Worm (Caenorhabditis elegans) whole organism, late embryonic: ENCODE results near the gene ceh-53.

ENCODE experiments used
- ama-1 ChIP-seq: fragments of 150-350 bp; optimal IDR thresholded peaks from 2 replicates; lab custom pipeline; 2014
- ceh-9 ChIP-seq: sonication (generic microtip); optimal IDR thresholded peaks from 2 replicates; lab custom pipeline; 2016; ENCODE audit warnings: mild to moderate bottlenecking, missing genetic modification characterization, inconsistent platforms, missing compliant biosample characterization
- che-1 ChIP-seq: sonication (generic microtip); optimal IDR thresholded peaks from 2 replicates; lab custom pipeline; 2016; ENCODE audit warnings: mild to moderate bottlenecking, missing genetic modification characterization, missing compliant biosample characterization
- elt-2 ChIP-seq: sonication (generic microtip); optimal IDR thresholded peaks from 2 replicates; lab custom pipeline; 2016; ENCODE audit warnings: missing genetic modification reagents, missing genetic modification characterization, missing compliant biosample characterization
- hlh-6 ChIP-seq: sonication (generic microtip); optimal IDR thresholded peaks from 2 replicates; lab custom pipeline; 2016; ENCODE audit warnings: missing genotype, missing genetic modification characterization, missing compliant biosample characterization
- nfya-1 ChIP-seq: sonication (generic microtip); optimal IDR thresholded peaks from 2 replicates; lab custom pipeline; 2017; ENCODE audit warnings: missing genetic modification characterization, mild to moderate bottlenecking, missing compliant biosample characterization, antibody characterized with exemption, moderate library complexity
- nhr-232 ChIP-seq: sonication (generic microtip); optimal IDR thresholded peaks from 2 replicates; lab custom pipeline; 2016; ENCODE audit warnings: missing genetic modification characterization, missing compliant biosample characterization
- pha-4 ChIP-seq: fragments of 150-350 bp; optimal IDR thresholded peaks from 2 replicates; lab custom pipeline; 2018; ENCODE audit warnings: missing biosample characterization, missing genetic modification reagents, missing genetic modification characterization

ce11 chrIV:3531535-3531934 is 33.5 kb downstream of the ceh-53 start:
- no peak for TF ChIP-seq che-1 (tag; lab: Kevin White, UChicago)
- TF ChIP-seq nhr-232, result no peak
- no peak for TF ChIP-seq ceh-9 (tag; lab: Kevin White, UChicago)
- TF ChIP-seq pha-4 (tag; lab: Kevin White, UChicago), result no peak
- no peak for TF ChIP-seq hlh-6
- TF ChIP-seq nfya-1 (tag; lab: Kevin White, UChicago), result no peak
- no peak for TF ChIP-seq ama-1 (lab: Kevin White, UChicago)
- no peak for TF ChIP-seq elt-2 (tag; lab: Kevin White, UChicago)
